Worm (Caenorhabditis elegans): ENCODE data around the gene K11D12.12.

The K11D12.12 gene

ce11 chrV:5049333-5049942 lies 2.6 kb upstream of the K11D12.12 start, which contains the start of the genes pqn-51 and K11D12.14 (continued):
- peak; percentile 74 for TF ChIP-seq aly-2 (tag; optimal IDR thresholded peaks at IDR 0.05)
- TF ChIP-seq sup-37 (GFP tag; optimal IDR thresholded peaks at IDR 0.05): peak; percentile 87
- TF ChIP-seq xbp-1 (tag; optimal IDR thresholded peaks at IDR 0.05): peak; percentile 99
- peak; percentile 82 to 95 for TF ChIP-seq efl-1 (optimal IDR thresholded peaks at IDR 0.05)
- peak; percentile 92 to 99 for TF ChIP-seq efl-1 (GFP tag; optimal IDR thresholded peaks at IDR 0.05 in 1 of 2)
- TF ChIP-seq ceh-90 (tag; optimal IDR thresholded peaks at IDR 0.05): no peak
- TF ChIP-seq alr-1 (tag; optimal IDR thresholded peaks at IDR 0.05; ENCODE audit: borderline replicate concordance): no peak
- TF ChIP-seq lin-39 (tag; optimal IDR thresholded peaks at IDR 0.05): peak; percentile 82
- peak; percentile 94 for TF ChIP-seq egl-13 (tag; optimal IDR thresholded peaks at IDR 0.05)
- TF ChIP-seq ceh-8 (GFP tag; optimal IDR thresholded peaks at IDR 0.05): peak; percentile 88
- TF ChIP-seq lir-3 (tag; optimal IDR thresholded peaks at IDR 0.05; ENCODE audit: poor library complexity): peak; percentile 79
- TF ChIP-seq nhr-84 (tag; optimal IDR thresholded peaks at IDR 0.05): no peak
- TF ChIP-seq aha-1 (tag; optimal IDR thresholded peaks at IDR 0.05): no peak
- peak; percentile 98 for TF ChIP-seq tbx-2 (tag; optimal IDR thresholded peaks at IDR 0.05)
- peak; percentile 98 for TF ChIP-seq nhr-20 (tag; optimal IDR thresholded peaks at IDR 0.05)
- peak; percentile 8 for TF ChIP-seq nhr-12 (tag; optimal IDR thresholded peaks at IDR 0.05)
- no peak for TF ChIP-seq unc-62 (GFP tag; optimal IDR thresholded peaks at IDR 0.05)
- no peak for TF ChIP-seq sptf-1 (tag; optimal IDR thresholded peaks at IDR 0.05)
- peak; percentile 78 for TF ChIP-seq C04F5.9 (tag; optimal IDR thresholded peaks at IDR 0.05)
- peak; percentile 97 for TF ChIP-seq grh-1 (GFP tag; IDR thresholded peaks at IDR 0.05)
- TF ChIP-seq lin-15B (tag; optimal IDR thresholded peaks at IDR 0.05): peak; percentile 81
- TF ChIP-seq dsc-1 (tag; optimal IDR thresholded peaks at IDR 0.05): peak; percentile 97
- TF ChIP-seq zip-4 (GFP tag; optimal IDR thresholded peaks at IDR 0.05): peak; percentile 90
- peak; percentile 75 for TF ChIP-seq nhr-237 (tag; optimal IDR thresholded peaks at IDR 0.05)
- peak; percentile 99 for TF ChIP-seq blmp-1 (tag; optimal IDR thresholded peaks at IDR 0.05)
- peak in 1 of 2 experiments; percentile 88 for TF ChIP-seq mdl-1 (tag; optimal IDR thresholded peaks at IDR 0.05)
- peak; percentile 95 to 96 for TF ChIP-seq lin-35 (GFP tag; optimal IDR thresholded peaks at IDR 0.05)
- TF ChIP-seq nhr-19 (GFP tag; conservative IDR thresholded peaks at IDR 0.05): peak; percentile 98
- TF ChIP-seq unc-130 (tag; optimal IDR thresholded peaks at IDR 0.05): peak; percentile 69
- peak; percentile 73 for TF ChIP-seq vab-15 (tag; optimal IDR thresholded peaks at IDR 0.05)
- TF ChIP-seq rnt-1 (tag; optimal IDR thresholded peaks at IDR 0.05): peak; percentile 66
- peak; percentile 99 for TF ChIP-seq nhr-71 (tag; optimal IDR thresholded peaks at IDR 0.05)
- TF ChIP-seq dpl-1 (GFP tag; optimal IDR thresholded peaks at IDR 0.05): peak; percentile 94 to 95 (median 94)

- TF ChIP-seq nhr-11 (tag; optimal IDR thresholded peaks at IDR 0.05) (no peak), efl-1 (optimal IDR thresholded peaks at IDR 0.05) (no peak), efl-1 (GFP tag; optimal IDR thresholded peaks at IDR 0.05 in 1 of 2) (peak in 1 of 2 experiments; percentile 40), zag-1 (tag; optimal IDR thresholded peaks at IDR 0.05) (no peak), alr-1 (tag; optimal IDR thresholded peaks at IDR 0.05; ENCODE audit: borderline replicate concordance) (peak; percentile 23), hpl-2 (GFP tag; optimal IDR thresholded peaks at IDR 0.05) (no peak), pax-3 (tag; optimal IDR thresholded peaks at IDR 0.05) (no peak), snpc-4 (tag; optimal IDR thresholded peaks at IDR 0.05) (no peak), Y116A8C.19 (tag; optimal IDR thresholded peaks at IDR 0.05; ENCODE audit: borderline replicate concordance) (no peak), C16A3.4 (tag; optimal IDR thresholded peaks at IDR 0.05) (no peak), lin-35 (GFP tag; optimal IDR thresholded peaks at IDR 0.05) (no peak), unc-86 (tag; optimal IDR thresholded peaks at IDR 0.05) (no peak), xbp-1 (tag; optimal IDR thresholded peaks at IDR 0.05) (no peak), egl-27 (tag; optimal IDR thresholded peaks at IDR 0.05) (no peak), dpl-1 (GFP tag; optimal IDR thresholded peaks at IDR 0.05) (no peak), sox-4 (tag; optimal IDR thresholded peaks at IDR 0.05) (no peak), nhr-85 (tag) (no peak), ceh-63 (GFP tag; optimal IDR thresholded peaks at IDR 0.05) (peak; percentile 50)
Measured at ce11 chrV:5050073-5050599, 1.9 kb upstream of the K11D12.12 start.

Measured in whole organism, L1 larva.